Fruit fly (Drosophila melanogaster) whole organism, embryonic: ENCODE data around the gene CG32267.

Experiments used
- Atf-2 ChIP-seq: fragments of 200-800 bp; sonication (Bioruptor generic); optimal IDR thresholded peaks from 2 replicates; lab custom pipeline; 2016; ENCODE audit warnings: missing biosample characterization, missing genetic modification characterization
- Atf6 ChIP-seq: fragments of 200-800 bp; sonication (Bioruptor generic); IDR thresholded peaks from 2 replicates; pipeline ENCODE4 v1.3.6; 2022; ENCODE audit warnings: missing biosample characterization, missing genetic modification characterization
- CG10267 ChIP-seq: fragments of 200-800 bp; sonication (Bioruptor generic); optimal IDR thresholded peaks from 2 replicates; lab custom pipeline; 2018; ENCODE audit warnings: missing biosample characterization, mild to moderate bottlenecking, missing genetic modification characterization, moderate library complexity
- CG10565 ChIP-seq: fragments of 200-800 bp; sonication (Bioruptor generic); optimal IDR thresholded peaks from 3 replicates; lab custom pipeline; 2016; ENCODE audit warnings: missing biosample characterization, mild to moderate bottlenecking, missing genetic modification characterization
- CG11695 ChIP-seq: fragments of 200-800 bp; sonication (Bioruptor generic); IDR thresholded peaks from 3 replicates; pipeline ENCODE4 v1.3.6; 2022; ENCODE audit warnings: missing biosample characterization, missing genetic modification characterization
- CG12104 ChIP-seq: fragments of 200-800 bp; sonication (Bioruptor generic); optimal IDR thresholded peaks from 3 replicates; lab custom pipeline; 2016; ENCODE audit warnings: missing biosample characterization, missing genetic modification characterization
- CG1602 ChIP-seq: fragments of 200-800 bp; sonication (Bioruptor generic); optimal IDR thresholded peaks from 3 replicates; lab custom pipeline; 2016; ENCODE audit warnings: missing biosample characterization, missing genetic modification characterization
- CG16863 ChIP-seq: fragments of 200-800 bp; sonication (Bioruptor generic); optimal IDR thresholded peaks from 3 replicates; lab custom pipeline; 2016; ENCODE audit warnings: missing biosample characterization, missing genetic modification characterization
- CG17359 ChIP-seq: fragments of 200-800 bp; sonication (Bioruptor generic); optimal IDR thresholded peaks from 3 replicates; lab custom pipeline; 2018; ENCODE audit warnings: missing biosample characterization, mild to moderate bottlenecking, missing genetic modification characterization, moderate library complexity
- CG17829 ChIP-seq: fragments of 200-800 bp; optimal IDR thresholded peaks from 2 replicates; lab custom pipeline; 2019; ENCODE audit warnings: missing biosample characterization, mild to moderate bottlenecking, missing genetic modification characterization, moderate library complexity
- CG18262 ChIP-seq: fragments of 200-800 bp; optimal IDR thresholded peaks from 3 replicates; lab custom pipeline; 2019; ENCODE audit warnings: missing biosample characterization, mild to moderate bottlenecking, missing genetic modification characterization, moderate library complexity
- CG18599 ChIP-seq: fragments of 200-800 bp; sonication (Bioruptor generic); optimal IDR thresholded peaks from 3 replicates; lab custom pipeline; 2017; ENCODE audit warnings: missing biosample characterization, missing genetic modification characterization, mild to moderate bottlenecking, moderate library complexity, missing genetic modification reagents
- CG2199 ChIP-seq: fragments of 200-800 bp; sonication (Bioruptor generic); IDR thresholded peaks from 3 replicates; pipeline ENCODE4 v1.3.6; 2022; ENCODE audit warnings: missing biosample characterization, missing genetic modification characterization
- CG32532 ChIP-seq: fragments of 200-800 bp; sonication (Bioruptor generic); IDR thresholded peaks from 2 replicates; pipeline ENCODE4 v1.3.6; 2022; ENCODE audit warnings: missing biosample characterization, missing genetic modification characterization
- CG5953 ChIP-seq: fragments of 200-800 bp; sonication (Bioruptor generic); IDR thresholded peaks from 2 replicates; pipeline ENCODE4 v1.3.6; 2022; ENCODE audit warnings: missing biosample characterization, missing genetic modification characterization
- CTCF ChIP-seq: fragments of 200-800 bp; sonication (Bioruptor generic); optimal IDR thresholded peaks from 2 replicates; lab custom pipeline; 2017; ENCODE audit warnings: missing biosample characterization, mild to moderate bottlenecking, missing genetic modification characterization, moderate library complexity
- Eip74EF ChIP-seq, 2 experiments: fragments of 200-800 bp in 1 of 2; fragments of >200 bp in 1 of 2; sonication (Bioruptor generic) in 1 of 2; optimal IDR thresholded peaks; 2 replicates each; lab custom pipeline; 2017 to 2019; ENCODE audit warnings: missing biosample characterization in 2 of 2, missing genetic modification characterization in 2 of 2, mild to moderate bottlenecking in 1 of 2, moderate library complexity in 1 of 2
- Gug ChIP-seq: fragments of 200-800 bp; sonication (Bioruptor generic); IDR thresholded peaks from 4 replicates; pipeline ENCODE4 v1.3.6; 2022; ENCODE audit warnings: missing biosample characterization, missing genetic modification characterization
- Hmr ChIP-seq: fragments of 200-800 bp; sonication (Bioruptor generic); optimal IDR thresholded peaks from 3 replicates; lab custom pipeline; 2017; ENCODE audit warnings: mild to moderate bottlenecking, missing biosample characterization, missing genetic modification reagents, missing genetic modification characterization
- Jarid2 ChIP-seq: fragments of 200-800 bp; sonication (Bioruptor generic); optimal IDR thresholded peaks from 3 replicates; lab custom pipeline; 2017; ENCODE audit warnings: mild to moderate bottlenecking, missing biosample characterization, missing genetic modification reagents, missing genetic modification characterization
- Lhr ChIP-seq: fragments of 200-800 bp; sonication (Bioruptor generic); optimal IDR thresholded peaks from 3 replicates; lab custom pipeline; 2017; ENCODE audit warnings: mild to moderate bottlenecking, missing biosample characterization, missing genetic modification reagents, missing genetic modification characterization
- Mrtf ChIP-seq: fragments of 200-800 bp; sonication (Bioruptor generic); IDR thresholded peaks from 3 replicates; pipeline ENCODE4 v1.3.6; 2022; ENCODE audit warnings: missing biosample characterization, missing genetic modification characterization
- Myb ChIP-seq: fragments of 200-800 bp; sonication (Bioruptor generic); optimal IDR thresholded peaks from 2 replicates; lab custom pipeline; 2016; ENCODE audit warnings: missing biosample characterization, missing genetic modification characterization
- NFAT ChIP-seq: fragments of 200-800 bp; sonication (Bioruptor generic); IDR thresholded peaks from 2 replicates; pipeline ENCODE4 v1.3.6; 2022; ENCODE audit warnings: missing biosample characterization, missing genetic modification characterization
- Pdp1 ChIP-seq, 2 experiments: fragments of 200-800 bp; sonication (Bioruptor generic); optimal IDR thresholded peaks; 3 replicates each; lab custom pipeline; 2016; ENCODE audit warnings: missing biosample characterization in 2 of 2, missing genetic modification characterization in 2 of 2, mild to moderate bottlenecking in 1 of 2, moderate library complexity in 1 of 2
- Sox100B ChIP-seq: fragments of 200-800 bp; sonication (Bioruptor generic); optimal IDR thresholded peaks from 3 replicates; lab custom pipeline; 2018; ENCODE audit warnings: missing biosample characterization, mild to moderate bottlenecking, missing genetic modification characterization
- TFAM ChIP-seq: fragments of 200-800 bp; sonication (Bioruptor generic); optimal IDR thresholded peaks from 2 replicates; lab custom pipeline; 2017; ENCODE audit warnings: missing biosample characterization, missing genetic modification characterization, inconsistent platforms
- al ChIP-seq: fragments of 200-800 bp; sonication (Bioruptor generic); IDR thresholded peaks from 2 replicates; pipeline ENCODE4 v1.3.6; 2022; ENCODE audit warnings: missing biosample characterization, missing genetic modification characterization
- aop ChIP-seq: fragments of 200-800 bp; sonication (Bioruptor generic); IDR thresholded peaks from 2 replicates; pipeline ENCODE4 v1.3.6; 2022; ENCODE audit warnings: missing biosample characterization, missing genetic modification characterization
- ase ChIP-seq: fragments of 200-800 bp; sonication (Bioruptor generic); IDR thresholded peaks from 3 replicates; pipeline ENCODE4 v1.3.6; 2022; ENCODE audit warnings: missing biosample characterization, missing genetic modification characterization
- bab2 ChIP-seq: fragments of 200-800 bp; sonication (Bioruptor generic); optimal IDR thresholded peaks from 2 replicates; lab custom pipeline; 2016; ENCODE audit warnings: missing biosample characterization, missing genetic modification characterization
- cad ChIP-seq: fragments of >200 bp; optimal IDR thresholded peaks from 2 replicates; lab custom pipeline; 2017; ENCODE audit warnings: missing biosample characterization, missing genetic modification characterization
- caup ChIP-seq: fragments of 200-800 bp; sonication (Bioruptor generic); optimal IDR thresholded peaks from 3 replicates; lab custom pipeline; 2017; ENCODE audit warnings: missing biosample characterization, mild to moderate bottlenecking, missing genetic modification characterization, moderate library complexity; ENCODE audit not compliant: severe bottlenecking
- croc ChIP-seq: fragments of 200-800 bp; sonication (Bioruptor generic); conservative IDR thresholded peaks from 3 replicates; pipeline ENCODE4 v1.3.6; 2022; ENCODE audit warnings: missing biosample characterization, missing genetic modification characterization
- disco-r ChIP-seq: fragments of 200-800 bp; sonication (Bioruptor generic); optimal IDR thresholded peaks from 2 replicates; lab custom pipeline; 2016; ENCODE audit warnings: missing biosample characterization, missing genetic modification characterization
- esg ChIP-seq: fragments of 200-800 bp; sonication (Bioruptor generic); conservative IDR thresholded peaks from 2 replicates; pipeline ENCODE4 v1.3.6; 2022; ENCODE audit warnings: missing biosample characterization, missing genetic modification characterization
- exex ChIP-seq: fragments of 200-800 bp; sonication (Bioruptor generic); optimal IDR thresholded peaks from 4 replicates; lab custom pipeline; 2018; ENCODE audit warnings: missing biosample characterization, mild to moderate bottlenecking, missing genetic modification characterization, moderate library complexity
- fd3F ChIP-seq: fragments of 200-800 bp; sonication (Bioruptor generic); optimal IDR thresholded peaks from 2 replicates; lab custom pipeline; 2018; ENCODE audit warnings: missing biosample characterization, mild to moderate bottlenecking, missing genetic modification characterization, moderate library complexity
- gfzf ChIP-seq: fragments of 200-800 bp; sonication (Bioruptor generic); optimal IDR thresholded peaks from 2 replicates; lab custom pipeline; 2016; ENCODE audit warnings: missing biosample characterization, mild to moderate bottlenecking, missing genetic modification characterization, moderate library complexity
- gro ChIP-seq: fragments of 200-800 bp; sonication (Bioruptor generic); optimal IDR thresholded peaks from 2 replicates; lab custom pipeline; 2016; ENCODE audit warnings: missing biosample characterization, missing genetic modification characterization
- hkb ChIP-seq, 2 experiments: fragments of 200-800 bp in 1 of 2; fragments of >200 bp in 1 of 2; sonication (Bioruptor generic) in 1 of 2; IDR thresholded peaks in 1 of 2; optimal IDR thresholded peaks in 1 of 2; 2 replicates each; pipeline versions ENCODE4 v1.3.6 to Lab custom; 2017 to 2022; ENCODE audit warnings: missing biosample characterization in 1 of 2, missing genetic modification characterization in 1 of 2
- jigr1 ChIP-seq: fragments of 200-800 bp; sonication (Bioruptor generic); IDR thresholded peaks from 3 replicates; pipeline ENCODE4 v1.3.6; 2022; ENCODE audit warnings: missing biosample characterization, missing genetic modification characterization
- kah ChIP-seq: fragments of 200-800 bp; sonication (Bioruptor generic); optimal IDR thresholded peaks from 2 replicates; lab custom pipeline; 2018; ENCODE audit warnings: missing biosample characterization, mild to moderate bottlenecking, missing genetic modification characterization
- lmd ChIP-seq: fragments of 200-800 bp; sonication (Bioruptor generic); IDR thresholded peaks from 2 replicates; pipeline ENCODE4 v1.3.6; 2022; ENCODE audit warnings: missing biosample characterization, missing genetic modification characterization
- nmo ChIP-seq: fragments of 200-800 bp; sonication (Bioruptor generic); optimal IDR thresholded peaks from 2 replicates; lab custom pipeline; 2018; ENCODE audit warnings: missing biosample characterization, mild to moderate bottlenecking, missing genetic modification characterization, moderate library complexity
- oc ChIP-seq: fragments of 200-800 bp; sonication (Bioruptor generic); optimal IDR thresholded peaks from 2 replicates; lab custom pipeline; 2018; ENCODE audit warnings: missing biosample characterization, mild to moderate bottlenecking, missing genetic modification characterization, moderate library complexity
- pita ChIP-seq: fragments of 200-800 bp; sonication (Bioruptor generic); optimal IDR thresholded peaks from 2 replicates; lab custom pipeline; 2017; ENCODE audit warnings: missing biosample characterization, mild to moderate bottlenecking, missing genetic modification characterization
- pnt ChIP-seq: fragments of 200-800 bp; sonication (Bioruptor generic); optimal IDR thresholded peaks from 3 replicates; lab custom pipeline; 2016; ENCODE audit warnings: missing biosample characterization, missing genetic modification characterization
- sr ChIP-seq: fragments of 200-800 bp; sonication (Bioruptor generic); IDR thresholded peaks from 3 replicates; pipeline ENCODE4 v1.3.6; 2022; ENCODE audit warnings: missing biosample characterization, missing genetic modification characterization
- vvl ChIP-seq: fragments of 200-800 bp; sonication (Bioruptor generic); IDR thresholded peaks from 2 replicates; pipeline ENCODE4 v1.3.6; 2022; ENCODE audit warnings: missing biosample characterization, missing genetic modification characterization
- zf30C ChIP-seq: fragments of 200-800 bp; sonication (Bioruptor generic); optimal IDR thresholded peaks from 3 replicates; lab custom pipeline; 2018; ENCODE audit warnings: missing biosample characterization, mild to moderate bottlenecking, missing genetic modification characterization

The CG32267 gene

DNA sequence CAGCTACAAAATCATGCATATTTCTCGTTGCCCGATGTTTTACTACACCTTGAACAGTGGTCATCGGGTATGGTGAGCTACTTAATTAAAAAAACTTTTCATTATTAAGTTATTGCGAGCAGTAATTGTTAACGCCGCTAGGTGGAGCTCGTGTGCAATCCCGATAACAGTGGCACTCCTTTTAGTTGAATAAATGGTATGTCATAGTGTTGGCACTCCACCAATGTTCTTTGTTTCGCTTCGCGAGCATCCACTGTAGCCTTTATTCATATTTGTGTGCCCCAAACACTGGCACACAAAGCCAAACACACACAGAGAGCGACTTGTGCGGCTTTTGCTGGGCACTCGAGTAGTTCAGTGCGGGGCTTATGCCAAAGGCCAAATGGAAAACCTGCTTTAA is 46.0 kb upstream of the CG32267 start (continued):
- TF ChIP-seq hkb (optimal IDR thresholded peaks at IDR 0.05; lab: Kevin White, UChicago), result no peak
- peak; percentile 97 for TF ChIP-seq hkb (GFP tag; IDR thresholded peaks at IDR 0.05; lab: Robert Waterston, UW)
- TF ChIP-seq lmd (GFP tag; lab: Robert Waterston, UW), result peak; percentile 97
- TF ChIP-seq zf30C (GFP tag; lab: Kevin White, UChicago), result no peak
- TF ChIP-seq gro, result peak; percentile 89
- peak; percentile 84 for TF ChIP-seq aop (GFP tag; lab: Robert Waterston, UW)
- TF ChIP-seq disco-r, result peak; percentile 78
- peak; percentile 87 for TF ChIP-seq fd3F (GFP tag; lab: Kevin White, UChicago)
- peak; percentile 43 for TF ChIP-seq Lhr (GFP tag; lab: Kevin White, UChicago)
- TF ChIP-seq CG10565, result no peak
- TF ChIP-seq kah (GFP tag; lab: Kevin White, UChicago), result peak; percentile 58
- peak; percentile 76 for TF ChIP-seq CG12104 (GFP tag; lab: Kevin White, UChicago)
- TF ChIP-seq NFAT, result peak; percentile 90; the same call in 1 of the 2 replicates
- peak; percentile 72 for TF ChIP-seq Myb (GFP tag; lab: Kevin White, UChicago)
- TF ChIP-seq sr, result peak; percentile 79; the same call in 2 of the 3 replicates
- peak; percentile 92 for TF ChIP-seq CG18599 (GFP tag; lab: Kevin White, UChicago)
- TF ChIP-seq CG11695 (GFP tag; lab: Robert Waterston, UW), result peak; percentile 92
- peak; percentile 91 for TF ChIP-seq al
- peak; percentile 4 for TF ChIP-seq gfzf (GFP tag; lab: Kevin White, UChicago)
- peak; percentile 91 for TF ChIP-seq CG16863 (GFP tag; lab: Kevin White, UChicago)
- TF ChIP-seq nmo (GFP tag; lab: Kevin White, UChicago), result peak; percentile 89
- peak; percentile 94 for TF ChIP-seq bab2 (GFP tag; lab: Kevin White, UChicago)
- TF ChIP-seq Atf6 (GFP tag; lab: Robert Waterston, UW), result peak; percentile 95
- TF ChIP-seq jigr1 (GFP tag; lab: Robert Waterston, UW), result peak; percentile 82
- TF ChIP-seq cad (GFP tag; lab: Kevin White, UChicago), result no peak
- TF ChIP-seq CG2199, result peak; percentile 96
- TF ChIP-seq Eip74EF (GFP tag; optimal IDR thresholded peaks at IDR 0.05; lab: Kevin White, UChicago), result peak in 1 of 2 experiments; percentile 82
- peak; percentile 82 for TF ChIP-seq Atf-2 (GFP tag; lab: Kevin White, UChicago)
- TF ChIP-seq Gug (GFP tag; lab: Robert Waterston, UW), result peak; percentile 97
- peak; percentile 47 for TF ChIP-seq Jarid2 (GFP tag; lab: Kevin White, UChicago)
- peak; percentile 34; the same call in 1 of the 3 replicates for TF ChIP-seq croc (GFP tag; lab: Robert Waterston, UW)
- no peak for TF ChIP-seq pita (GFP tag; lab: Kevin White, UChicago)
- TF ChIP-seq pnt, result peak; percentile 92
- peak; percentile 83 for TF ChIP-seq CTCF (GFP tag; lab: Kevin White, UChicago)
- TF ChIP-seq CG10267 (tag; lab: Kevin White, UChicago), result peak; percentile 72
- peak; percentile 63 for TF ChIP-seq CG17829 (tag; lab: Kevin White, UChicago)
- TF ChIP-seq Mrtf (GFP tag; lab: Robert Waterston, UW), result peak; percentile 95
- peak; percentile 90 for TF ChIP-seq oc (tag; lab: Kevin White, UChicago)
- peak; percentile 55 for TF ChIP-seq TFAM (GFP tag; lab: Kevin White, UChicago)
- peak; percentile 73 for TF ChIP-seq CG18262 (tag; lab: Kevin White, UChicago)
- TF ChIP-seq CG1602, result peak; percentile 82
- peak; percentile 93 for TF ChIP-seq CG32532 (GFP tag; lab: Robert Waterston, UW)
- TF ChIP-seq Sox100B (GFP tag; lab: Kevin White, UChicago), result peak; percentile 88
- TF ChIP-seq Pdp1 (GFP tag; optimal IDR thresholded peaks at IDR 0.05; lab: Kevin White, UChicago), result peak; percentile 84 to 90
- TF ChIP-seq ase, result peak; percentile 89
- TF ChIP-seq exex (tag; lab: Kevin White, UChicago), result no peak
- TF ChIP-seq caup (GFP tag; lab: Kevin White, UChicago), result peak; percentile 89
- peak; percentile 84 for TF ChIP-seq CG17359 (tag; lab: Kevin White, UChicago)
- peak; percentile 96 for TF ChIP-seq vvl (GFP tag; lab: Robert Waterston, UW)
- TF ChIP-seq Hmr, result peak; percentile 87
- TF ChIP-seq CG5953, result peak; percentile 95
- peak; percentile 96 for TF ChIP-seq esg (GFP tag; lab: Robert Waterston, UW)
